Worm (Caenorhabditis elegans) whole organism, L4 larva: Measurements from ENCODE around the gene nhr-123.

Experiments
- F10B5.3 ChIP-seq: sonication (generic microtip); optimal IDR thresholded peaks from 2 replicates; lab custom pipeline; 2016; ENCODE audit warnings: mild to moderate bottlenecking, missing genetic modification characterization, missing compliant biosample characterization
- F49E8.2 ChIP-seq: sonication (generic microtip); optimal IDR thresholded peaks from 2 replicates; lab custom pipeline; 2016; ENCODE audit warnings: missing compliant biosample characterization, mild to moderate bottlenecking, missing genetic modification characterization, borderline replicate concordance
- R02D3.7 ChIP-seq: fragments of 150-350 bp; sonication (generic microtip); optimal IDR thresholded peaks from 3 replicates; lab custom pipeline; 2014; ENCODE audit warnings: missing biosample characterization, missing genetic modification characterization
- Y5F2A.4 ChIP-seq: fragments of 200-800 bp; sonication (Bioruptor generic); optimal IDR thresholded peaks from 2 replicates; lab custom pipeline; 2018; ENCODE audit warnings: mild to moderate bottlenecking, missing genetic modification characterization, missing compliant biosample characterization
- Y75B8A.6 ChIP-seq: fragments of 200-800 bp; sonication (Bioruptor generic); IDR thresholded peaks from 2 replicates; pipeline ENCODE4 v1.3.6; 2022; ENCODE audit warnings: missing genetic modification reagents, missing genetic modification characterization, missing compliant biosample characterization
- ZK546.5 ChIP-seq, 2 experiments: sonication (generic microtip); optimal IDR thresholded peaks; 2 replicates each; lab custom pipeline; 2017; ENCODE audit warnings: missing biosample characterization in 2 of 2, missing genetic modification characterization in 2 of 2
- ama-1 ChIP-seq: fragments of 150-350 bp; optimal IDR thresholded peaks from 2 replicates; lab custom pipeline; 2014; ENCODE audit warnings: inconsistent platforms, mixed read lengths
- arid-1 ChIP-seq: fragments of 200-800 bp; sonication (Bioruptor generic); conservative IDR thresholded peaks from 2 replicates; pipeline ENCODE4 v1.3.6; 2022; ENCODE audit warnings: missing genetic modification reagents, missing genetic modification characterization, missing compliant biosample characterization
- attf-4 ChIP-seq: sonication (generic microtip); optimal IDR thresholded peaks from 3 replicates; lab custom pipeline; 2017; ENCODE audit warnings: missing biosample characterization, missing genetic modification characterization
- ceh-44 ChIP-seq: fragments of 200-800 bp; sonication (Bioruptor generic); IDR thresholded peaks from 2 replicates; pipeline ENCODE4 v1.3.6; 2022; ENCODE audit warnings: missing genetic modification reagents, missing genetic modification characterization, missing compliant biosample characterization
- daf-12 ChIP-seq: fragments of 150-350 bp; optimal IDR thresholded peaks from 2 replicates; lab custom pipeline; 2014; ENCODE audit warnings: missing biosample characterization, missing genetic modification reagents, missing genetic modification characterization
- daf-16 ChIP-seq, 3 experiments: sonication (generic microtip); optimal IDR thresholded peaks; 2 replicates each; lab custom pipeline; 2016 to 2017; ENCODE audit warnings: missing genetic modification characterization in 3 of 3, missing genetic modification reagents in 3 of 3, mild to moderate bottlenecking in 2 of 3, missing compliant biosample characterization in 2 of 3, missing biosample characterization in 1 of 3, moderate library complexity in 1 of 3
- dmd-6 ChIP-seq: fragments of 200-800 bp; sonication (Bioruptor generic); IDR thresholded peaks from 2 replicates; pipeline ENCODE4 v1.3.6; 2022; ENCODE audit warnings: missing genetic modification reagents, missing genetic modification characterization, missing compliant biosample characterization
- dpl-1 ChIP-seq: fragments of 150-350 bp; optimal IDR thresholded peaks from 2 replicates; lab custom pipeline; 2014; ENCODE audit warnings: missing biosample characterization, missing genetic modification reagents, missing genetic modification characterization
- duxl-1 ChIP-seq: sonication (generic microtip); optimal IDR thresholded peaks from 2 replicates; lab custom pipeline; 2016; ENCODE audit warnings: mild to moderate bottlenecking, missing genetic modification characterization, moderate library complexity, missing compliant biosample characterization; ENCODE audit not compliant: poor library complexity
- dve-1 ChIP-seq: sonication (generic microtip); optimal IDR thresholded peaks from 2 replicates; lab custom pipeline; 2017; ENCODE audit warnings: antibody characterized with exemption, mild to moderate bottlenecking, missing genetic modification characterization, missing compliant biosample characterization; ENCODE audit not compliant: insufficient read depth
- egl-27 ChIP-seq: sonication (generic microtip); optimal IDR thresholded peaks from 3 replicates; lab custom pipeline; 2017; ENCODE audit warnings: missing biosample characterization, missing genetic modification reagents, missing genetic modification characterization
- gei-8 ChIP-seq: fragments of 200-800 bp; sonication (Bioruptor generic); optimal IDR thresholded peaks from 2 replicates; lab custom pipeline; 2018; ENCODE audit warnings: mild to moderate bottlenecking, missing genetic modification characterization, missing compliant biosample characterization
- hlh-11 ChIP-seq: fragments of 200-800 bp; sonication (Bioruptor generic); optimal IDR thresholded peaks from 2 replicates; lab custom pipeline; 2018; ENCODE audit warnings: mild to moderate bottlenecking, missing genetic modification characterization, missing compliant biosample characterization
- hlh-30 ChIP-seq: sonication (generic microtip); optimal IDR thresholded peaks from 2 replicates; lab custom pipeline; 2017; ENCODE audit warnings: antibody characterized with exemption, mild to moderate bottlenecking, missing genetic modification characterization, missing compliant biosample characterization; ENCODE audit not compliant: insufficient read depth
- lim-7 ChIP-seq: fragments of 200-800 bp; sonication (Bioruptor generic); IDR thresholded peaks from 2 replicates; pipeline ENCODE4 v1.3.6; 2022; ENCODE audit warnings: missing genetic modification characterization, missing compliant biosample characterization
- lin-1 ChIP-seq: fragments of 200-800 bp; sonication (Bioruptor generic); IDR thresholded peaks from 2 replicates; pipeline ENCODE4 v1.3.6; 2022; ENCODE audit warnings: missing genetic modification reagents, missing genetic modification characterization, missing compliant biosample characterization
- lin-38 ChIP-seq: fragments of 200-800 bp; sonication (Bioruptor generic); IDR thresholded peaks from 2 replicates; pipeline ENCODE4 v1.3.6; 2022; ENCODE audit warnings: missing genetic modification reagents, missing genetic modification characterization, missing compliant biosample characterization
- madf-9 ChIP-seq: fragments of 200-800 bp; sonication (Bioruptor generic); conservative IDR thresholded peaks from 2 replicates; pipeline ENCODE4 v1.3.6; 2022; ENCODE audit warnings: missing genetic modification reagents, missing genetic modification characterization, missing compliant biosample characterization
- mdt-29 ChIP-seq: fragments of 200-800 bp; sonication (Bioruptor generic); IDR thresholded peaks from 2 replicates; pipeline ENCODE4 v1.3.6; 2022; ENCODE audit warnings: missing genetic modification reagents, missing genetic modification characterization, missing compliant biosample characterization
- mep-1 ChIP-seq: fragments of 150-350 bp; sonication (generic microtip); optimal IDR thresholded peaks from 3 replicates; lab custom pipeline; 2014; ENCODE audit warnings: missing biosample characterization, missing genetic modification characterization
- mes-2 ChIP-seq: sonication (generic microtip); optimal IDR thresholded peaks from 2 replicates; lab custom pipeline; 2016; ENCODE audit warnings: missing genotype, mild to moderate bottlenecking, missing genetic modification characterization, missing compliant biosample characterization; ENCODE audit not compliant: poor library complexity, severe bottlenecking
- mxl-2 ChIP-seq: fragments of 200-800 bp; sonication (Bioruptor generic); conservative IDR thresholded peaks from 2 replicates; pipeline ENCODE4 v1.3.6; 2022; ENCODE audit warnings: missing genetic modification reagents, missing genetic modification characterization, missing compliant biosample characterization
- mxl-3 ChIP-seq: fragments of 200-800 bp; sonication (Bioruptor generic); optimal IDR thresholded peaks from 2 replicates; lab custom pipeline; 2018; ENCODE audit warnings: mild to moderate bottlenecking, missing genetic modification characterization, missing compliant biosample characterization
- nhr-10 ChIP-seq: fragments of 150-350 bp; optimal IDR thresholded peaks from 2 replicates; lab custom pipeline; 2014; ENCODE audit warnings: missing biosample characterization, missing genetic modification characterization
- nhr-102 ChIP-seq: sonication (generic microtip); optimal IDR thresholded peaks from 2 replicates; lab custom pipeline; 2016; ENCODE audit warnings: mild to moderate bottlenecking, missing genetic modification characterization, moderate library complexity, missing compliant biosample characterization
- nhr-111 ChIP-seq: fragments of 200-800 bp; sonication (Bioruptor generic); optimal IDR thresholded peaks from 2 replicates; lab custom pipeline; 2018; ENCODE audit warnings: mild to moderate bottlenecking, missing genetic modification characterization, missing compliant biosample characterization
- nhr-25 ChIP-seq: sonication (generic microtip); optimal IDR thresholded peaks from 2 replicates; lab custom pipeline; 2017; ENCODE audit warnings: missing genetic modification characterization, mild to moderate bottlenecking, missing compliant biosample characterization, antibody characterized with exemption, moderate library complexity, borderline replicate concordance; ENCODE audit not compliant: insufficient read depth
- nhr-28 ChIP-seq: fragments of 150-350 bp; optimal IDR thresholded peaks from 2 replicates; lab custom pipeline; 2014; ENCODE audit warnings: missing biosample characterization, missing genetic modification characterization
- nhr-48 ChIP-seq: sonication (generic microtip); optimal IDR thresholded peaks from 2 replicates; lab custom pipeline; 2016; ENCODE audit warnings: mild to moderate bottlenecking, missing genetic modification characterization, missing compliant biosample characterization
- nhr-6 ChIP-seq: fragments of 150-350 bp; optimal IDR thresholded peaks from 2 replicates; lab custom pipeline; 2014; ENCODE audit warnings: missing biosample characterization, missing genetic modification characterization
- nhr-77 ChIP-seq: fragments of 150-350 bp; optimal IDR thresholded peaks from 2 replicates; lab custom pipeline; 2014; ENCODE audit warnings: missing biosample characterization, missing genetic modification characterization
- pqm-1 ChIP-seq: sonication (generic microtip); optimal IDR thresholded peaks from 2 replicates; lab custom pipeline; 2017; ENCODE audit warnings: missing biosample characterization, missing genetic modification characterization
- saeg-2 ChIP-seq: fragments of 200-800 bp; sonication (Bioruptor generic); IDR thresholded peaks from 2 replicates; pipeline ENCODE4 v1.3.6; 2022; ENCODE audit warnings: missing genetic modification reagents, missing genetic modification characterization, missing compliant biosample characterization
- set-16 ChIP-seq: fragments of 200-800 bp; sonication (Bioruptor generic); IDR thresholded peaks from 2 replicates; pipeline ENCODE4 v1.3.6; 2022; ENCODE audit warnings: missing genetic modification reagents, missing genetic modification characterization, missing compliant biosample characterization
- spr-3 ChIP-seq: fragments of 200-800 bp; sonication (Bioruptor generic); optimal IDR thresholded peaks from 2 replicates; lab custom pipeline; 2018; ENCODE audit warnings: mild to moderate bottlenecking, missing genetic modification characterization, missing compliant biosample characterization
- tag-97 ChIP-seq: fragments of 200-800 bp; sonication (Bioruptor generic); IDR thresholded peaks from 2 replicates; pipeline ENCODE4 v1.3.6; 2022; ENCODE audit warnings: missing genetic modification characterization, missing compliant biosample characterization
- unc-39 ChIP-seq: sonication (generic microtip); optimal IDR thresholded peaks from 2 replicates; lab custom pipeline; 2017; ENCODE audit warnings: missing biosample characterization, missing genetic modification characterization
- unc-62 ChIP-seq, 3 experiments: fragments of 150-350 bp in 1 of 3; sonication (generic microtip); optimal IDR thresholded peaks in 2 of 3; peaks in 1 of 3; 1 replicate in 1 of 3; 2 replicates in 2 of 3; lab custom pipeline; 2014 to 2017; ENCODE audit warnings: missing biosample characterization in 3 of 3, missing genetic modification characterization in 3 of 3, missing genetic modification reagents in 3 of 3, missing genotype in 1 of 3
- zfp-2 ChIP-seq: sonication (generic microtip); optimal IDR thresholded peaks from 2 replicates; lab custom pipeline; 2016; ENCODE audit warnings: mild to moderate bottlenecking, missing genetic modification characterization, missing compliant biosample characterization
- zip-2 ChIP-seq: fragments of 150-350 bp; optimal IDR thresholded peaks from 2 replicates; lab custom pipeline; 2014; ENCODE audit warnings: missing biosample characterization, missing genetic modification characterization
- ztf-7 ChIP-seq: fragments of 150-350 bp; optimal IDR thresholded peaks from 2 replicates; lab custom pipeline; 2014; ENCODE audit warnings: missing biosample characterization, missing genetic modification characterization

The nhr-123 gene

DNA sequence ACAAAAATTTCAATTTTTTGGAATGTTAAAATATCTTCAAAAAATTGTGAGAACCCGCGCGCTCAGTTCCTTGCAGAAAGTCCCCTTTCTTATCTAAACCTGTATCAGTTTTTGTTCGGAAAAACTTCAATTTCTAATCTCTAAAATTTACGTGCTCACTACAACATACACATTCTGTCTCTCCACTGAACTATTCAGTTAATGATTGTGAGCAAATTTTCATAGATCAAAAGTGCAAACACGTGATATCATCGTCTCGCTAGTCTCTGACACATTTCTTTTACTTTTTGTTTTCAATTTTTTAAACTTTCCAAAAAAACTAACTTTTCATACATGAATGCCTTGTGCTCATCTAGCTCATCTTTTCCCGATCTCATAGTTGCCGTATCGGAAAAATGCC lies 8.2 kb downstream of the nhr-123 start, which contains the start of gene nhr-203 (continued):
- TF ChIP-seq duxl-1 (tag; lab: Kevin White, UChicago) = no peak
- no peak for TF ChIP-seq egl-27 (tag; lab: Kevin White, UChicago)
- TF ChIP-seq mxl-2 (GFP tag; lab: Robert Waterston, UW) = no peak
- TF ChIP-seq nhr-6 (tag; lab: Kevin White, UChicago) = no peak
- no peak for TF ChIP-seq tag-97 (GFP tag; lab: Robert Waterston, UW)
- TF ChIP-seq daf-16 (GFP tag; optimal IDR thresholded peaks at IDR 0.05; lab: Kevin White, UChicago) = no peak
- peak; percentile 81 for TF ChIP-seq daf-16 (tag; optimal IDR thresholded peaks at IDR 0.05; lab: Kevin White, UChicago)
- TF ChIP-seq dpl-1 (GFP tag; lab: Kevin White, UChicago) = no peak
- no peak for TF ChIP-seq spr-3 (GFP tag; lab: Kevin White, UChicago)
- no peak for TF ChIP-seq arid-1 (GFP tag; lab: Robert Waterston, UW)
- no peak for TF ChIP-seq unc-62 (GFP tag; optimal IDR thresholded peaks at IDR 0.05 in 1 of 2; lab: Kevin White, UChicago)
- TF ChIP-seq unc-62 (tag; optimal IDR thresholded peaks at IDR 0.05; lab: Kevin White, UChicago) = no peak
- TF ChIP-seq set-16 (GFP tag; lab: Robert Waterston, UW) = no peak
- no peak for TF ChIP-seq F49E8.2 (tag; lab: Kevin White, UChicago)
- TF ChIP-seq unc-39 = no peak
- TF ChIP-seq saeg-2 (GFP tag; lab: Robert Waterston, UW) = no peak
- no peak for TF ChIP-seq zip-2 (tag; lab: Kevin White, UChicago)
- no peak for TF ChIP-seq attf-4
- TF ChIP-seq, all 104 proteins: peak for 14

DNA sequence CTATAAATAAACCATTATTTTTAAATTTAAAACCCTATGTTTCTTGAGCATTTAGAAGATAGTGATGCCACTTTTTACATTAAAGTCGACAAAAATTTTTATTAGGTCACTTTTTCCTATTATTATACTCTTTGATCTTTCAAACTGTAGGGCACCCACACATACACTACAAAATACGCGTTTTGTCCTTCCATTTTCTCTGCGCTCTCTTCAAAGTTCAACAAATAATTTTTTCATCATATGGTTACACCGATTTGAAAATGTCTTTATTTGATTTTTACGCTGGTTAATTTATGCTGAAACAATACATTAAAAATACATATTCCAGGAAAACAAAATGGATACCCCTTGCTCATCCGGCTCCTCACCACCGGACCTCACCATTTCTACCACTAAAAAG lies 11.0 kb downstream of the nhr-123 start, which contains the start of gene nhr-202:
Gene nhr-202 (plus strand): TSS at position 326 of the 400 bp plus-strand sequence.
- TF ChIP-seq nhr-10 (tag; lab: Kevin White, UChicago) (no peak), zfp-2 (tag; lab: Kevin White, UChicago) (no peak), ama-1 (lab: Kevin White, UChicago) (no peak), F10B5.3 (tag; lab: Kevin White, UChicago) (no peak), dve-1 (tag; lab: Kevin White, UChicago) (peak; percentile 58), pqm-1 (tag; lab: Kevin White, UChicago) (peak; percentile 24), mxl-2 (GFP tag; lab: Robert Waterston, UW) (no peak), mes-2 (tag; lab: Kevin White, UChicago) (no peak), lin-1 (GFP tag; lab: Robert Waterston, UW) (no peak), hlh-11 (tag; lab: Kevin White, UChicago) (peak; percentile 47), lin-38 (no peak), daf-16 (GFP tag; optimal IDR thresholded peaks at IDR 0.05; lab: Kevin White, UChicago) (no peak), daf-16 (tag; optimal IDR thresholded peaks at IDR 0.05; lab: Kevin White, UChicago) (peak; percentile 59), hlh-30 (tag; lab: Kevin White, UChicago) (peak; percentile 12), madf-9 (GFP tag; lab: Robert Waterston, UW) (no peak), attf-4 (no peak), mep-1 (tag; lab: Kevin White, UChicago) (peak; percentile 32), daf-12 (tag; lab: Kevin White, UChicago) (no peak), Y5F2A.4 (GFP tag; lab: Kevin White, UChicago) (no peak), lim-7 (GFP tag; lab: Robert Waterston, UW) (no peak), gei-8 (GFP tag; lab: Kevin White, UChicago) (no peak), nhr-111 (GFP tag; lab: Kevin White, UChicago) (no peak), nhr-102 (tag; lab: Kevin White, UChicago) (peak; percentile 43), nhr-48 (tag; lab: Kevin White, UChicago) (peak; percentile 35), ZK546.5 (tag; optimal IDR thresholded peaks at IDR 0.05; lab: Kevin White, UChicago) (no peak), ztf-7 (peak; percentile 76), ceh-44 (no peak), egl-27 (tag; lab: Kevin White, UChicago) (no peak), Y75B8A.6 (GFP tag; lab: Robert Waterston, UW) (no peak), dmd-6 (GFP tag; lab: Robert Waterston, UW) (peak; percentile 75), nhr-25 (tag; lab: Kevin White, UChicago) (no peak), mdt-29 (GFP tag; lab: Robert Waterston, UW) (no peak), R02D3.7 (tag; lab: Kevin White, UChicago) (no peak), saeg-2 (GFP tag; lab: Robert Waterston, UW) (no peak), mxl-3 (GFP tag; lab: Kevin White, UChicago) (no peak), nhr-77 (tag; lab: Kevin White, UChicago) (peak; percentile 86), nhr-28 (tag; lab: Kevin White, UChicago) (peak; percentile 100), spr-3 (GFP tag; lab: Kevin White, UChicago) (no peak)
